Fruit fly (Drosophila melanogaster): ENCODE measurements around the gene Yp2.

Gene Yp2

DNA sequence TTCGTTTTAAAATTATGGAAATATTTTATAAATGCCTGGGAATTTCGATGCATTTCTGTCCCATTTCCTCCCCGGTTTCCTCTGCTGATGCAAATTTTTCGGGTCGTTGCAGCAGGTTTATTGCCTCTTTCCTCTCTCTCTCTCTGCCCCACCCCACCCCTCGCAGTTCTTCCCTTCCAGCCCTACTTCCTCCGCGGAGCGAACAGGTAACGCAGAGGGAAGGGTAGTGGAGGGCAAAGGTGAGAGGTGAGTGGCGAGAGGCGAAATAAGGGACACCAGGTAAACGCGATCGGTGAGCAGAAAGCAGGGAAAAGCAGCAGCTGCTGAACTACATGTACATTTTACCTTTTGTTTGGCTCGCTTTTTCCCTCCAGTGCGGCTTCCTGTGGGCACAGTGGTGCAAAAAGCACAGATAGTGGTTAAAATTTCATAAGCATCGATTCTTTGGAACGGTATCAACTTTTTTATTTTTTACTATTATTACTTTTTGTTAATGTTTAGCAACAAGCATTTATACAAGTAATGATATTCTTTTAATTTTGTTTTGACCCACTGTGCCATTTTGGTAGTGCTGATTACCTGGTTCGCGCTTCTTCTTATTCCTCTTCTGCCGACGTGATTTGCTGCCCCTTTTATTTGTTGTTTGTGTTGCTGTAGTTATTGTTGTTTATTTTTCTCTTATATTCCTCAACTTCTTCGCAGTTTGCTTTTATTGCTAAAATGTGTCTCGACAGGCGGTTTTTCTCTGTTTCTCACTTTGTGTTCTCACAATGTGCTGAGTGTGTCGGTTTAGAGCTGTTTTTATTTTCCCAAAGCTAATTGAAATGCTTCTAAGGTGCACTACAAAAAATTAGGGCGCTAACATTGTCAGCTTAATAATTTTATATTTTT is 35.8 kb upstream of the Yp2 start (continued):
- peak; percentile 11 for TF ChIP-seq CG8944 (GFP tag; optimal IDR thresholded peaks at IDR 0.05)
- no peak for TF ChIP-seq grn (GFP tag; optimal IDR thresholded peaks at IDR 0.05)
- peak; percentile 59; the same call in 1 of the 2 replicates for TF ChIP-seq CG32767 (GFP tag; IDR thresholded peaks at IDR 0.05)
- TF ChIP-seq CoRest (tag; optimal IDR thresholded peaks at IDR 0.05) = peak; percentile 48
- TF ChIP-seq CG3995 (GFP tag; optimal IDR thresholded peaks at IDR 0.05) = no peak
- TF ChIP-seq sim (GFP tag; IDR thresholded peaks at IDR 0.05) = peak; percentile 78
- TF ChIP-seq insv (GFP tag; optimal IDR thresholded peaks at IDR 0.05) = no peak
- TF ChIP-seq CG18764 (GFP tag; optimal IDR thresholded peaks at IDR 0.05) = peak; percentile 1
- TF ChIP-seq CG1832 (GFP tag; optimal IDR thresholded peaks at IDR 0.05) = peak; percentile 14
- 0 out of 2 replicates have a peak, but pooled peaks have one; percentile 51 for TF ChIP-seq sob (GFP tag; IDR thresholded peaks at IDR 0.05)
- TF ChIP-seq sna (GFP tag; IDR thresholded peaks at IDR 0.05; ENCODE audit: partially characterized antibody) = no peak
- TF ChIP-seq CG10209 (GFP tag; optimal IDR thresholded peaks at IDR 0.05) = peak; percentile 52
- no peak for TF ChIP-seq CG15073 (GFP tag; optimal IDR thresholded peaks at IDR 0.05)
- peak; percentile 23; the same call in 1 of the 2 replicates for TF ChIP-seq CG17612 (GFP tag; IDR thresholded peaks at IDR 0.05)
- no peak for TF ChIP-seq CG7963 (GFP tag; IDR thresholded peaks at IDR 0.05; ENCODE audit: partially characterized antibody)
- TF ChIP-seq CG17359 (tag; optimal IDR thresholded peaks at IDR 0.05) = peak; percentile 49
- peak; percentile 74 for TF ChIP-seq corto (GFP tag; optimal IDR thresholded peaks at IDR 0.05)
- TF ChIP-seq sqz (GFP tag; optimal IDR thresholded peaks at IDR 0.05) = no peak
- TF ChIP-seq CG30020 (tag; optimal IDR thresholded peaks at IDR 0.05) = no peak
- TF ChIP-seq CG3163 (GFP tag; optimal IDR thresholded peaks at IDR 0.05) = peak; percentile 12
- peak; percentile 41 for TF ChIP-seq ind (GFP tag; optimal IDR thresholded peaks at IDR 0.05)
- TF ChIP-seq CG1233 (GFP tag; optimal IDR thresholded peaks at IDR 0.05) = peak; percentile 39
- TF ChIP-seq eyg (GFP tag; optimal IDR thresholded peaks at IDR 0.05) = no peak
- no peak for TF ChIP-seq gsb (GFP tag; IDR thresholded peaks at IDR 0.05)
- peak; percentile 89 for TF ChIP-seq CG8765 (GFP tag; IDR thresholded peaks at IDR 0.05)
- TF ChIP-seq Usf (GFP tag; optimal IDR thresholded peaks at IDR 0.05) = peak; percentile 31
- TF ChIP-seq CG32532 (GFP tag; IDR thresholded peaks at IDR 0.05) = peak; percentile 61
- no peak for TF ChIP-seq CG8281 (tag; optimal IDR thresholded peaks at IDR 0.05)
- TF ChIP-seq cas (GFP tag; IDR thresholded peaks at IDR 0.05) = no peak
- peak; percentile 55 for TF ChIP-seq az2 (GFP tag; optimal IDR thresholded peaks at IDR 0.05)
- no peak for TF ChIP-seq CG1647 (GFP tag; optimal IDR thresholded peaks at IDR 0.05)
- TF ChIP-seq CG11723 (GFP tag; optimal IDR thresholded peaks at IDR 0.05) = peak; percentile 32
- TF ChIP-seq CG11696 (GFP tag; IDR thresholded peaks at IDR 0.05) = peak; percentile 40; the same call in 1 of the 2 replicates
- TF ChIP-seq Neu2 (GFP tag; optimal IDR thresholded peaks at IDR 0.05; ENCODE audit: borderline replicate concordance) = no peak
- peak; percentile 72 for TF ChIP-seq fd102C (GFP tag; optimal IDR thresholded peaks at IDR 0.05)
- no peak for TF ChIP-seq YL-1 (GFP tag; optimal IDR thresholded peaks at IDR 0.05)
- TF ChIP-seq CG33557 (GFP tag; optimal IDR thresholded peaks at IDR 0.05) = peak; percentile 56
- peak; percentile 76 for TF ChIP-seq CG18262 (tag; optimal IDR thresholded peaks at IDR 0.05)
- no peak for TF ChIP-seq trh (GFP tag; optimal IDR thresholded peaks at IDR 0.05)
- peak; percentile 2 for TF ChIP-seq CG8290 (GFP tag; optimal IDR thresholded peaks at IDR 0.05)
- no peak for TF ChIP-seq CG8290 (tag; optimal IDR thresholded peaks at IDR 0.05)
- peak in 1 of 2 experiments; percentile 52 for TF ChIP-seq tll (GFP tag; optimal IDR thresholded peaks at IDR 0.05)
- TF ChIP-seq CG30403 (GFP tag; optimal IDR thresholded peaks at IDR 0.05) = peak; percentile 56
- TF ChIP-seq CG11093 (GFP tag; IDR thresholded peaks at IDR 0.05) = peak; percentile 55; the same call in 1 of the 3 replicates
- peak; percentile 0 for TF ChIP-seq Fer3 (tag; optimal IDR thresholded peaks at IDR 0.05)
- TF ChIP-seq ac (GFP tag; optimal IDR thresholded peaks at IDR 0.05) = peak; percentile 79
- no peak for TF ChIP-seq klu (GFP tag; IDR thresholded peaks at IDR 0.05)
- TF ChIP-seq so (GFP tag; IDR thresholded peaks at IDR 0.05) = 0 out of 3 replicates have a peak, but pooled peaks have one; percentile 46
- TF ChIP-seq dmrt11E (tag; optimal IDR thresholded peaks at IDR 0.05) = peak; percentile 83
